Worm (Caenorhabditis elegans) whole organism, L4/young adult: ENCODE measurements around the gene F37A8.1.

Experiments used
- W03F9.2 ChIP-seq: fragments of 150-350 bp; optimal IDR thresholded peaks from 2 replicates; lab custom pipeline; 2014; ENCODE audit warnings: missing biosample characterization, missing genetic modification characterization
- dao-5 ChIP-seq: sonication (generic microtip); optimal IDR thresholded peaks from 2 replicates; lab custom pipeline; 2016; ENCODE audit warnings: missing genotype, missing genetic modification characterization, moderate library complexity, missing compliant biosample characterization
- him-1 ChIP-seq: sonication (generic microtip); optimal IDR thresholded peaks from 2 replicates; lab custom pipeline; 2016; ENCODE audit warnings: missing genotype, missing genetic modification reagents, missing genetic modification characterization, missing compliant biosample characterization

Gene F37A8.1

DNA sequence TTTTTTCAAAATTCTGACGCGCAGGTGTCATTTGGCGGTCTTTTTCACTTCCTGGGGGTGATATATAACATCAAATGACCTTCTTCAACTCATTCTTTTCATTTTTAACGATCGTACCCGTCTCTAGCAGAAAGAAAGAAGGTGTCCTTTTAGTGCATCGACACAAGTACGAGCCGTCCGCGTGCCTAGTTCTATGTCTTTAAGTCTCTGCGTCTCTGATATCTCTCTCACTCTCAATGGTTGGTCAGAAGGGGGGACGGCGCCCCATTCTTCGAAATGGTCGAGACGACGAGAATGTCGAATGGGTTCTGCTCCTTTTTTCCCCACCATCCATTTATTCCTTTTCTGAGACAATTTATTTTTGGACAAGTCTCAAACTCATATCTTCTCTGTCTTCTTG lies 27.4 kb downstream of the F37A8.1 start:
- TF ChIP-seq him-1 (tag; lab: Kevin White, UChicago), result peak; percentile 39
- no peak for TF ChIP-seq dao-5 (tag; lab: Kevin White, UChicago)

DNA sequence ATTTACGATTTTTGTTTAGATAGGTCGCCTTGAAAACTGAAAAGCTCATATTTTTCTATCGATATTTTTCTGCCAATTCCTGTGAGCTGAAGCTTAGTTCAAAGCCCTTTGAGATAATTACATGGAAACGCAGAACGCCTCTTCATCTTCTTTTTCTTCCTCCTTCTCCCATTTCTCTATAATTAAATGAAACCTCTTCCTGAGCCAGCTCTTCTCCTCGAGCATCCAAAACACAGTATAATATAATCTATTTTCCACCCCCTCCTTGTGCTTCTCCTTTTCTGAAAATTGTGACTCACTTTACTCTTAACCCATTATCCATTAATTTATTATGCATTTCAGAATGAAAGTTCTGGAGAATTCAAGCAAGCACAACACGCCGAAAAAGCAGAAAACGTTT lies 28.1 kb downstream of the F37A8.1 start, which contains the start of gene F37A8.5:
F37A8.5 (plus strand) TSS at position 332 of the 400 bp plus-strand sequence.
- TF ChIP-seq W03F9.2 (tag; lab: Kevin White, UChicago), result no peak
- no peak for TF ChIP-seq him-1 (tag; lab: Kevin White, UChicago)
- TF ChIP-seq dao-5 (tag; lab: Kevin White, UChicago), result no peak

DNA sequence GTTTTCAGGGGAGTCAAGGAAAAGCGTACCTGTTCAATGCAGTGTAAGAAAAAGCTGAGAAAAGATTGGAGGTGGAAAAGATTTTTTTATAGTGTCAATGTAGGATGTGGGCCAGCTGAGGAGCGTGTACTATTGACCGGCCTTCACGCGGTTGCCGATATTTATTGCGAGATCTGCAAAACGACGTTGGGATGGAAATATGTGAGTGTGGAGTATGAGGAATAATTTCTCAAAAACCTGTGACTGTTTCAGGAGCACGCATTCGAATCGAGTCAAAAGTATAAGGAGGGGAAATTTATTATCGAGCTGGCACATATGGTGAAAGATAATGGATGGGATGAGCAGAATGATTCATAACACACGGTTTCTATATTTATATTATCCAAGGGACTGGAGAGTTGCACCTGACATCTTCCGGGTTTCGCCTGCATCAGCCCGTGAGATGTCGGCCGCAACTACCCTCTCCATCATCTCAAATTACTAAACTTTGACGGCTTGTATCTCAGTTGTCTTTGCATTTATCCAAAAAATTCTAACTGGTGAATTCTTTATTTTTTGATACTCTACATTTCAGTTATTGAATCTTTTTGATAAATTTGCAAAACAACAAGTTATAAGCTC lies 29.0 kb downstream of the F37A8.1 start:
- TF ChIP-seq W03F9.2 (tag; lab: Kevin White, UChicago), result no peak

DNA sequence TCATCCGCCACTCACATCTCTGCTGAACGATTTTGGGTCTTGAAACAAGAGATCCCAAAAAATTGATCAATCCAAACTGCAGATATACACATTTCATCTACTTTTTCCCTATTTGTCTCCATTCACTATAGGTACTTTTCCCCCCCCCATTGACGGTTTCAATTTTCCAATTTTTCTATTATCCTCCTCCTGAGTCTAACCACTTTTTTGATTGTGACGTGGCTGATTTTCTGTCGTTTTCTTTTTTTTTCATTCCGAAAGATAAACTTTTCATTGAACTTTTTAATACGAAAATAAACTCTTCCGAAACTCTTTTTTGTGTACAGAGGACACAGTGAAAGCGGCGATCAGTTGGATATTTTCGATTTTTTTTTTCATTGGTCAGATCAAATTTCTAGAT lies 29.6 kb downstream of the F37A8.1 start:
- TF ChIP-seq W03F9.2 (tag; lab: Kevin White, UChicago) (no peak), him-1 (tag; lab: Kevin White, UChicago) (no peak)

DNA sequence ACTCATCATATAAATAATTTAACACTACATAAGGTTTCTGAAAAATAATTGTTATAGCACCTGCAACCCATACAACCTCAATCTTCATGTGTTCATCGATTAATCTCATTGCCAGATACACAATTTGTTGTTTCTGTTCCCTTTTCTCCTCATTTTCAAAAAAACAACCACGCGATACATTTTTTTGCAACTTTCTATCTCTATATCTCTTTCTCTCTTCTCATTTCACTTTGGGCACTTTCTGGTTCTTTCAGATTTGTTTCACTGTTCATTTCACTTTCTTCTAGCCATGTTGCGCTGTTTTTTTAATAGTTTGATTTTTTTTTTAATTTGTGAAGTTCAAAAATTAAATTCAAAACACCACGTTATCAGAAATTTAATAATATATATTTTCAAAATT lies 31.0 kb downstream of the F37A8.1 start:
- TF ChIP-seq dao-5 (tag; lab: Kevin White, UChicago) (no peak), W03F9.2 (tag; lab: Kevin White, UChicago) (no peak)

DNA sequence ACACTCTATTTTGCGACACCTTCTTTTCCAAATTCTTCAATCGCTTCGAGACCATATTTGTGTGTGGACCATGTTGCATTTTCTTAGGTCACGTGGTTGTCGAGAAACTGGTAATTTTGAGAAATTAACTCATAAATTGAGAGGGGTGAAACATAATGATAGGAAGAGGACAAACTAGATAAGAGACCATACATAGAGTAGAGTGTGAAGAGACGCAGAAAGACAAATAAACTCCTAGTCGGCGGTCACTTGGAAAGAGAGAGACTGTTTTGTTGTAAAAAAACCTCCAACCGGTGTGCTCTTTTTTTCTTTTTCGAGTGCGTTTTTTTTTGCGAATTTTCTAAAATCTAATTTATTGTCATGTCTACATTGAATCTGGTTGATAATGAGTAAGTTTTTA lies 31.8 kb downstream of the F37A8.1 start, which contains the start of gene R10E9.3:
R10E9.3 (plus strand) TSS at position 235 of the 400 bp plus-strand sequence.
- TF ChIP-seq W03F9.2 (tag; lab: Kevin White, UChicago) (no peak), dao-5 (tag; lab: Kevin White, UChicago) (no peak), him-1 (tag; lab: Kevin White, UChicago) (no peak)

DNA sequence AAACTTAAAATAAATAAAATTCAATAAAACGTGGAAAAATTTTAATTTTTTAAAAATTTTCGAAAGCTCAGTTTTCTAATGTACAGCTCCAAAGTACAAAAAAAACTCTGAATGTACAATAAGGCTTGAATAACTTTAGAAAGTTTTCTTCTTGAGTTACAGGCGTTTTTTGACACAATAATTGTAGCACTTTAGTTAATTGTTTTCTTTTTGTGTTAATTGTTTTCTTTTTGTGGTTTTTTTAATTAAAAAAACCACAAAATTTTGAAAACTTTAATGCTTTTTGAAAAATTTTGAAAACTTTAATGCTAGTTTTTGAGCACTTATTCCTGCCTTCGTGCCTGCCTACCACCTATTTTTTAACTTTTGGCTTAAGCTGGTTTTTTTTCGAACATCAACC lies 36.0 kb downstream of the F37A8.1 start, which contains the start of gene R10E9.2:
R10E9.2 (minus strand) TSS at position 101 of the 400 bp plus-strand sequence.
- TF ChIP-seq dao-5 (tag; lab: Kevin White, UChicago), result no peak
- TF ChIP-seq him-1 (tag; lab: Kevin White, UChicago), result no peak
- TF ChIP-seq W03F9.2 (tag; lab: Kevin White, UChicago), result no peak

DNA sequence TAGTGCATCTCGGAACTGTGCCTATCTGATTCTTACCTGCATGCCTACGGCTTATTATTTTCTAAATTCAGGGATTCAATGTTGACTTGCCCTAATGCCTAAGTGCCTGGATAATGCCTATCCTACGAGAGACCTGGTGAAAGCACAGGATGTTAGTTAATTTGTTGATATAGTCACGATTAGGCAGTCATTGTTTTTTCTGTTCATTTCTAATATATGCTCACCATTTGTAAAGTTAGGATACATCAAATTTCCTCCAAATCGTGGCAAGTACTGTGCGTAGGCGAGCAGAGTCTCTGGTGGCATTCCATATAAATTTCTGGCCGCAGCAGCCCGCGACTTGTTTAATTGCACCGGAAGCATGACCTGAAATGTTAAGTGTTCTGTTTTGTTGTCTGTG lies 37.9 kb downstream of the F37A8.1 start:
- TF ChIP-seq W03F9.2 (tag; lab: Kevin White, UChicago), result no peak

DNA sequence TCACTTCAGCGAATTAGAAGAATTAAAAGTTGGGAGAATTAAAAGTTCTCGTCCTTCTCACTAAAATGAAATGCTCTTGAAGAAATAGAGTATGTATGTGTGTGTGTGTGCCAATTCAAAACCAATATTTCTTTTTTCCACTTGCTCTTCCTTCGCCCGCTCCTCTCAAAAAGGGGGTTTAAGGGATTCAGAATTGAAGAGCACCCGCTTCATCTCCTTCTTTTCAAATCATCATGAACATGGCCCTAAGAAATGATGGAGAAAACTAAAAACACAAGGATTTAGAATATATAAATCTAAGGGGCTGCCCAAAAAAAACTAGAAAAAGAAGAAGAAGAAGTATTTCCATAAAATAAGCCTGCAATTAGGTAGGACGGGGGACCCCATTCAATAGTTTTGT lies 40.9 kb downstream of the F37A8.1 start:
- TF ChIP-seq him-1 (tag; lab: Kevin White, UChicago), result no peak

DNA sequence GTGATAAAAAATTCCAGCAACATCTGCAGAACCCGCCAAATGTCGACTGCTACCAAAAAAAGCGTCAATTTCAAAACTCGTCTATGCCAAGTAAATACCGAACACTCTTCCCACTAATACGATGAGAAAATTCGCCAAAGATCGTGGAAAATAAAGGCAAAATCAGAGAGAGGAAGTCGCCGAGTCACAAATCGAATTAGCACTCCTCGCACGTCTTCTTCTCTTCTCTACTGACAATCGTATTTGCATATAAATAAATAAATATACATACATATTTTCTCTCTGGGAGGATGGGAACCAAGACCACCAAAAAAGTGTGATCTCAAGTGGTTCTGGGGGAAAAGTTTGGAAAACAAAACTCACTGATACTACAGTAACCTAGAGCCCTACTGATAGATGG lies 42.2 kb downstream of the F37A8.1 start:
- TF ChIP-seq him-1 (tag; lab: Kevin White, UChicago), result no peak
- no peak for TF ChIP-seq dao-5 (tag; lab: Kevin White, UChicago)
- TF ChIP-seq W03F9.2 (tag; lab: Kevin White, UChicago), result no peak

DNA sequence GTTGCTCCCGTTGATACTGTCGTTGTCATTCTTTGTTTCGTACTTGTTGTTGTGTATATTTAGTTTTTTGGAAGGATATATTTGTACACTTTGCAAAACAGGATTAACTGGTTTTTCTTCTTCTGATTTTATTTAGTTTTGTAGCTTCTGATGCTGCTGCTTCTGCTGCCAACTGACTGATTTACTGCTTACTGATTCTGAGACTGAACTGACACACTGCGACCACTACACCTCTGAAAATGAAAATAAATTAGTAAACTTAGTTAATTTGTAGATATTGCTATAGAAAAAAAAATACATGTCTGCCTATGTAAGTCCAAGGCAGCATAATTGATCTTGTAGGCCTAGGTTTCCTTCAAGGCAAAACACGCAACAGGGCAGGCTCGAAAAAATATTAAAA lies 44.5 kb downstream of the F37A8.1 start, which contains the start of gene R10E9.4:
R10E9.4 (minus strand) TSS at position 101 of the 400 bp plus-strand sequence.
- no peak for TF ChIP-seq him-1 (tag; lab: Kevin White, UChicago)
- TF ChIP-seq W03F9.2 (tag; lab: Kevin White, UChicago), result no peak
- TF ChIP-seq dao-5 (tag; lab: Kevin White, UChicago), result no peak

DNA sequence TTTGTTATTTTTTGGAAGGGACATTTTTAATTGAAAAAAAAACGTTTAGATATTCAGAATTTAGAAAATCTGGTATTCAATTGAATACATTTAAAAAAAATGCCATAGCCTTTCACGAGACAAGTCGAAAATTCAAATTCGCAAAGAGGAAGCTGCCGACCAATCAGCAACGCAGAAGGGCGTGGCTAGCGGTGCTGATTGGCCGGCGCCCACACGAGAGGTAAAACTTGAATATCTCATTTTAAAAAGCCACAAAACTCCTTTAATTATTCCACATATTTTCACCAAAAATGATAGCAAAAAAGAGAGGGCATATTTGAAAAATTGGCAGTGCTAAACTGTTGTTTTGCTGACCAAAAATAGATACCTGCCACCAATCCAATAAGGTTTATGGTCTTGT lies 46.3 kb downstream of the F37A8.1 start:
- TF ChIP-seq dao-5 (tag; lab: Kevin White, UChicago) (no peak), W03F9.2 (tag; lab: Kevin White, UChicago) (no peak), him-1 (tag; lab: Kevin White, UChicago) (no peak)

DNA sequence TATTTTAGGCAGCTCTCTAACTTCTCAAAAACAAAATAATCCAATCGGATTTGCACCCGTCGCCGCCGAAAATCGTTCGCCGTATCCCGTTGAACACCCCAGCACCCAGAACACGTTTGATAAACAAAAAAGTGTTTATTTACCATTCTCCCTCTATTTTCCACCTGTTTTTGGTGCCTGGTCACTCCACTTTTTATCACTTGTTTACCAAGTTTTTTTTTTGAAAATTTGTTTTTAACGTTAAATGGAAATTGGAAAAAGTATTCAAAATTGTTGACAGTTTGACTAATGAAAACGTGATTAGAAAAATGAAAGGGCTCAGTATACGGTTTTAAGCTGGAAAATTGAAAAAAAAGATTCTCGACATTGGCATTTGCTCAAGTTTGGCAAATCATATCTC lies 46.8 kb downstream of the F37A8.1 start:
- no peak for TF ChIP-seq W03F9.2 (tag; lab: Kevin White, UChicago)
- no peak for TF ChIP-seq dao-5 (tag; lab: Kevin White, UChicago)

DNA sequence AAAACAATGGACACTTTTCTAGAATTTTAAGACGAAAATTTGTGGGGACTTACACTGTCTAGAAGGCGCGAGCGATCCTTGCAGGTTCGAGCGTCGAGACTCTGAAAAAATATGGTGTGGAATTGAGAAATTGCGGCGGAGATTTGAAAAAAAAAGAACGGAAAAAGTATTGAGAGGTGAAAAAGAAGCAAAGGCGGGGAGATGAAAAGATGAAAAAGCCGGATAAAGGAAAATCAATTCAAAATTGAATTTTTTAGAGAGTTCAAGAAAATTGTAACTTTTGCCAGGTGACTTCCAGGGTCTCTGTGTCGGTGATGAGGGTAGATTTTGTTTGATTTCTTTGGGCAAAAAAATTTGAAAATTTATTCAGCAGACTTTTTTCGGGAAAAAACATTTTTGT lies 48.1 kb downstream of the F37A8.1 start, which contains the start of gene msi-1:
msi-1 (minus strand) TSS at position 101 of the 400 bp plus-strand sequence.
- no peak for TF ChIP-seq him-1 (tag; lab: Kevin White, UChicago)
- TF ChIP-seq W03F9.2 (tag; lab: Kevin White, UChicago), result no peak
- no peak for TF ChIP-seq dao-5 (tag; lab: Kevin White, UChicago)

DNA sequence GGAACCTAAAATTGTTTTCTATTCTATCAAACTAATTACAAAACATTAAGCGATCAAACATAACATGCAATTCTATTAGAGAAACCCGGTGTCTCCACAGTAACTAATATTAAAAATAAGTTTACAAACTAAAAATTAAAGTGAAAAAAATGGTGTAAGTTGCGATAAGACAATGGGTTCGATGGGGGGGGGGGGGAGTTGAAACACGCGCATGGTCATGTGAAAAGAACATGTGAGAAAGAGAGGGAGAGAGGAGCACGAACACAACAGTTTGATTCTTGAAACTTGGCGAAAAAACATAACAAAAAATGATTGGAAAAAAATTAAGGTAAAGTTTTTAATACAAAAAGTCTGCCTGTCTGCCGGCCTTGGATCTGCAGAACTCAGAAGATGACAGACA lies 48.8 kb downstream of the F37A8.1 start:
- TF ChIP-seq him-1 (tag; lab: Kevin White, UChicago), result no peak
- no peak for TF ChIP-seq dao-5 (tag; lab: Kevin White, UChicago)
- TF ChIP-seq W03F9.2 (tag; lab: Kevin White, UChicago), result no peak
